Worm (Caenorhabditis elegans) whole organism, L1 larva: ENCODE measurements around the gene gon-4.

Experiments
- C34B4.2 ChIP-seq: sonication (generic microtip); optimal IDR thresholded peaks from 2 replicates; lab custom pipeline; 2017; ENCODE audit warnings: mild to moderate bottlenecking, missing genetic modification characterization, missing compliant biosample characterization
- fos-1 ChIP-seq: fragments of 150-350 bp; optimal IDR thresholded peaks from 2 replicates; lab custom pipeline; 2014; ENCODE audit warnings: missing biosample characterization, missing genetic modification characterization
- grh-1 ChIP-seq: fragments of 200-800 bp; sonication (Bioruptor generic); IDR thresholded peaks from 2 replicates; pipeline ENCODE4 v1.3.6; 2022; ENCODE audit warnings: missing genetic modification reagents, missing genetic modification characterization, missing compliant biosample characterization
- hlh-4 ChIP-seq: sonication (generic microtip); optimal IDR thresholded peaks from 2 replicates; lab custom pipeline; 2016; ENCODE audit warnings: mild to moderate bottlenecking, missing genetic modification characterization, missing compliant biosample characterization
- lir-3 ChIP-seq: sonication (generic microtip); optimal IDR thresholded peaks from 2 replicates; lab custom pipeline; 2016; ENCODE audit warnings: mild to moderate bottlenecking, missing genetic modification characterization, moderate library complexity, missing compliant biosample characterization; ENCODE audit not compliant: poor library complexity
- nhr-11 ChIP-seq: fragments of 150-350 bp; optimal IDR thresholded peaks from 2 replicates; lab custom pipeline; 2014; ENCODE audit warnings: missing biosample characterization, missing genetic modification characterization
- nhr-19 ChIP-seq: fragments of 200-800 bp; sonication (Bioruptor generic); conservative IDR thresholded peaks from 2 replicates; pipeline ENCODE4 v1.3.6; 2022; ENCODE audit warnings: missing genetic modification characterization, missing compliant biosample characterization
- nhr-237 ChIP-seq: fragments of 150-350 bp; optimal IDR thresholded peaks from 2 replicates; lab custom pipeline; 2014; ENCODE audit warnings: missing biosample characterization, missing genetic modification characterization
- nhr-76 ChIP-seq: sonication (generic microtip); optimal IDR thresholded peaks from 2 replicates; lab custom pipeline; 2017; ENCODE audit warnings: missing biosample characterization, missing genetic modification characterization
- skn-1 ChIP-seq: fragments of 150-350 bp; optimal IDR thresholded peaks from 2 replicates; lab custom pipeline; 2014; ENCODE audit warnings: missing biosample characterization, missing genetic modification characterization
- unc-130 ChIP-seq: fragments of 150-350 bp; optimal IDR thresholded peaks from 2 replicates; lab custom pipeline; 2017; ENCODE audit warnings: missing biosample characterization, missing genetic modification characterization, inconsistent platforms
- ztf-11 ChIP-seq, 2 experiments: sonication (generic microtip); optimal IDR thresholded peaks; 2 replicates each; lab custom pipeline; 2016 to 2017; ENCODE audit warnings: missing genetic modification characterization in 2 of 2, missing biosample characterization in 1 of 2, missing compliant biosample characterization in 1 of 2

- no peak for TF ChIP-seq nhr-237 (tag; lab: Kevin White, UChicago)
- no peak for TF ChIP-seq grh-1 (GFP tag; lab: Robert Waterston, UW)
- TF ChIP-seq nhr-11 (tag; lab: Kevin White, UChicago) = no peak
- TF ChIP-seq ztf-11 (tag; optimal IDR thresholded peaks at IDR 0.05; lab: Kevin White, UChicago) = no peak
- TF ChIP-seq skn-1 (tag; lab: Kevin White, UChicago) = no peak
- TF ChIP-seq nhr-76 (tag; lab: Kevin White, UChicago) = no peak
- no peak for TF ChIP-seq C34B4.2 (tag; lab: Kevin White, UChicago)
- no peak for TF ChIP-seq unc-130 (tag; lab: Kevin White, UChicago)
- no peak for TF ChIP-seq lir-3 (tag; lab: Kevin White, UChicago)
- no peak for TF ChIP-seq hlh-4 (tag; lab: Kevin White, UChicago)
- no peak for TF ChIP-seq fos-1
- TF ChIP-seq nhr-19 (GFP tag; lab: Robert Waterston, UW) = no peak
Measured at ce11 chrIV:10174328-10174727, 23.3 kb upstream of the gon-4 start, which contains the start of gene pxf-1.
